Worm (Caenorhabditis elegans) whole organism, L4 larva: Measurements from ENCODE around the gene ekl-5.

Experiments
- egl-43 ChIP-seq: fragments of 200-800 bp; sonication (Bioruptor generic); IDR thresholded peaks from 2 replicates; pipeline ENCODE4 v1.3.6; 2022; ENCODE audit warnings: missing genetic modification reagents, missing genetic modification characterization, missing compliant biosample characterization
- hif-1 ChIP-seq, 2 experiments: sonication (generic microtip); optimal IDR thresholded peaks; 2 replicates each; lab custom pipeline; 2016 to 2017; ENCODE audit warnings: missing compliant biosample characterization in 2 of 2, missing genetic modification characterization in 2 of 2, missing genetic modification reagents in 2 of 2, missing genotype in 2 of 2, mild to moderate bottlenecking in 1 of 2
- jun-1 ChIP-seq: fragments of 150-350 bp; optimal IDR thresholded peaks from 2 replicates; lab custom pipeline; 2014; ENCODE audit warnings: missing biosample characterization, missing genetic modification reagents, missing genetic modification characterization
- lsy-2 ChIP-seq, 2 experiments: fragments of 150-350 bp in 1 of 2; sonication (generic microtip) in 1 of 2; optimal IDR thresholded peaks; 2 replicates each; lab custom pipeline; 2014 to 2017; ENCODE audit warnings: missing biosample characterization in 2 of 2, missing genetic modification characterization in 2 of 2

ce11 chrX:13926029-13926428 lies 9.1 kb upstream of the ekl-5 start, which contains the start of gene meg-2:
- TF ChIP-seq hif-1 (tag; optimal IDR thresholded peaks at IDR 0.05; lab: Kevin White, UChicago) (no peak), lsy-2 (tag; optimal IDR thresholded peaks at IDR 0.05; lab: Kevin White, UChicago) (no peak), egl-43 (GFP tag; lab: Robert Waterston, UW) (no peak), jun-1 (no peak)
